Worm (Caenorhabditis elegans) whole organism, young adult: ENCODE measurements around the gene C29F3.7.
A peak's percentile ranks its signal among the peaks of the same experiment; 100 is the strongest.

Experiments used
- B0035.1 ChIP-seq: sonication (generic microtip); optimal IDR thresholded peaks from 2 replicates; lab custom pipeline; 2016; ENCODE audit warnings: missing genetic modification characterization, mild to moderate bottlenecking, missing compliant biosample characterization, missing genotype, missing genetic modification reagents
- F22D6.2 ChIP-seq: sonication (generic microtip); optimal IDR thresholded peaks from 2 replicates; lab custom pipeline; 2016; ENCODE audit warnings: mild to moderate bottlenecking, missing genetic modification characterization, missing compliant biosample characterization
- F49E8.2 ChIP-seq: sonication (generic microtip); optimal IDR thresholded peaks from 3 replicates; lab custom pipeline; 2017; ENCODE audit warnings: missing genetic modification characterization, mild to moderate bottlenecking, missing compliant biosample characterization, antibody characterized with exemption, moderate library complexity; ENCODE audit not compliant: insufficient read depth
- F52B5.7 ChIP-seq: sonication (generic microtip); optimal IDR thresholded peaks from 2 replicates; lab custom pipeline; 2016; ENCODE audit warnings: mild to moderate bottlenecking, missing genetic modification characterization, missing compliant biosample characterization
- F55B11.4 ChIP-seq: sonication (generic microtip); optimal IDR thresholded peaks from 2 replicates; lab custom pipeline; 2016; ENCODE audit warnings: missing compliant biosample characterization, missing genetic modification characterization, borderline replicate concordance; ENCODE audit not compliant: insufficient read depth
- F57C9.4 ChIP-seq: sonication (generic microtip); optimal IDR thresholded peaks from 2 replicates; lab custom pipeline; 2017; ENCODE audit warnings: mild to moderate bottlenecking, missing genetic modification characterization, missing compliant biosample characterization
- T07F8.4 ChIP-seq: sonication (generic microtip); optimal IDR thresholded peaks from 2 replicates; lab custom pipeline; 2016; ENCODE audit warnings: mild to moderate bottlenecking, missing genetic modification characterization, moderate library complexity, missing compliant biosample characterization
- Y53G8AR.9 ChIP-seq: fragments of 200-800 bp; sonication (Bioruptor generic); conservative IDR thresholded peaks from 2 replicates; pipeline ENCODE4 v1.3.6; 2022; ENCODE audit warnings: missing genetic modification reagents, missing genetic modification characterization, missing compliant biosample characterization
- Y67H2A.10 ChIP-seq: fragments of 200-800 bp; sonication (Bioruptor generic); conservative IDR thresholded peaks from 2 replicates; pipeline ENCODE4 v1.3.6; 2022; ENCODE audit warnings: missing genetic modification reagents, missing genetic modification characterization, missing compliant biosample characterization
- Y95B8A.8 ChIP-seq: fragments of 200-800 bp; sonication (Bioruptor generic); IDR thresholded peaks from 2 replicates; pipeline ENCODE4 v1.3.6; 2022; ENCODE audit warnings: missing genetic modification reagents, missing genetic modification characterization, missing compliant biosample characterization
- atf-7 ChIP-seq: sonication (generic microtip); optimal IDR thresholded peaks from 2 replicates; lab custom pipeline; 2017; ENCODE audit warnings: mild to moderate bottlenecking, missing genetic modification characterization, missing compliant biosample characterization
- bed-1 ChIP-seq: fragments of 200-800 bp; sonication (Bioruptor generic); IDR thresholded peaks from 2 replicates; pipeline ENCODE4 v1.3.6; 2022; ENCODE audit warnings: missing genetic modification reagents, missing genetic modification characterization, missing compliant biosample characterization
- cebp-2 ChIP-seq: fragments of 200-800 bp; sonication (Bioruptor generic); IDR thresholded peaks from 2 replicates; pipeline ENCODE4 v1.3.6; 2022; ENCODE audit warnings: missing genetic modification characterization, missing compliant biosample characterization
- die-1 ChIP-seq: sonication (generic microtip); optimal IDR thresholded peaks from 2 replicates; lab custom pipeline; 2016; ENCODE audit warnings: missing genotype, mild to moderate bottlenecking, missing genetic modification characterization, missing compliant biosample characterization
- efl-1 ChIP-seq: fragments of 150-350 bp; optimal IDR thresholded peaks from 2 replicates; lab custom pipeline; 2014; ENCODE audit warnings: missing biosample characterization, missing genetic modification reagents, missing genetic modification characterization
- egrh-3 ChIP-seq: fragments of 200-800 bp; sonication (Bioruptor generic); IDR thresholded peaks from 2 replicates; pipeline ENCODE4 v1.3.6; 2022; ENCODE audit warnings: missing genetic modification reagents, missing genetic modification characterization, missing compliant biosample characterization
- ekl-4 ChIP-seq: fragments of 200-800 bp; sonication (Bioruptor generic); IDR thresholded peaks from 2 replicates; pipeline ENCODE4 v1.3.6; 2022; ENCODE audit warnings: missing genetic modification reagents, missing genetic modification characterization, missing compliant biosample characterization
- gei-17 ChIP-seq: fragments of 200-800 bp; sonication (Bioruptor generic); optimal IDR thresholded peaks from 2 replicates; lab custom pipeline; 2018; ENCODE audit warnings: mild to moderate bottlenecking, missing genetic modification characterization, missing compliant biosample characterization
- him-1 ChIP-seq: sonication (generic microtip); optimal IDR thresholded peaks from 2 replicates; lab custom pipeline; 2016; ENCODE audit warnings: missing genotype, missing genetic modification reagents, missing genetic modification characterization, missing compliant biosample characterization
- hmg-1.2 ChIP-seq: fragments of 200-800 bp; sonication (Bioruptor generic); IDR thresholded peaks from 2 replicates; pipeline ENCODE4 v1.3.6; 2022; ENCODE audit warnings: missing genetic modification reagents, missing genetic modification characterization, missing compliant biosample characterization
- lag-1 ChIP-seq: fragments of 200-800 bp; sonication (Bioruptor generic); IDR thresholded peaks from 2 replicates; pipeline ENCODE4 v1.3.6; 2022; ENCODE audit warnings: missing genetic modification reagents, missing genetic modification characterization, missing compliant biosample characterization
- madf-10 ChIP-seq: sonication (generic microtip); optimal IDR thresholded peaks from 2 replicates; lab custom pipeline; 2016; ENCODE audit warnings: mild to moderate bottlenecking, missing genetic modification characterization, missing compliant biosample characterization
- madf-3 ChIP-seq: fragments of 200-800 bp; sonication (Bioruptor generic); IDR thresholded peaks from 2 replicates; pipeline ENCODE4 v1.3.6; 2022; ENCODE audit warnings: missing genetic modification reagents, missing genetic modification characterization, missing compliant biosample characterization
- mes-4 ChIP-seq: sonication (generic microtip); optimal IDR thresholded peaks from 2 replicates; lab custom pipeline; 2016; ENCODE audit warnings: missing genotype, missing genetic modification characterization, missing compliant biosample characterization
- nfya-1 ChIP-seq: sonication (generic microtip); optimal IDR thresholded peaks from 2 replicates; lab custom pipeline; 2017; ENCODE audit warnings: antibody characterized with exemption, missing compliant biosample characterization, missing genetic modification characterization, borderline replicate concordance; ENCODE audit not compliant: insufficient read depth
- nfyb-1 ChIP-seq: fragments of 200-800 bp; sonication (Bioruptor generic); IDR thresholded peaks from 2 replicates; pipeline ENCODE4 v1.3.6; 2022; ENCODE audit warnings: missing genetic modification reagents, missing genetic modification characterization, missing compliant biosample characterization
- nhr-120 ChIP-seq: fragments of 200-800 bp; sonication (Bioruptor generic); IDR thresholded peaks from 2 replicates; pipeline ENCODE4 v1.3.6; 2022; ENCODE audit warnings: missing genetic modification characterization, missing compliant biosample characterization
- nhr-179 ChIP-seq: sonication (generic microtip); optimal IDR thresholded peaks from 2 replicates; lab custom pipeline; 2016; ENCODE audit warnings: mild to moderate bottlenecking, missing genetic modification characterization, missing compliant biosample characterization
- rcor-1 ChIP-seq: fragments of 200-800 bp; sonication (Bioruptor generic); IDR thresholded peaks from 2 replicates; pipeline ENCODE4 v1.3.6; 2022; ENCODE audit warnings: missing genetic modification reagents, missing genetic modification characterization, missing compliant biosample characterization
- repo-1 ChIP-seq: sonication (generic microtip); optimal IDR thresholded peaks from 2 replicates; lab custom pipeline; 2017; ENCODE audit warnings: mild to moderate bottlenecking, missing genetic modification characterization, missing compliant biosample characterization
- sdz-38 ChIP-seq: sonication (generic microtip); optimal IDR thresholded peaks from 2 replicates; lab custom pipeline; 2016; ENCODE audit warnings: missing genotype, missing genetic modification characterization, missing compliant biosample characterization
- sea-2 ChIP-seq: fragments of 200-800 bp; sonication (Bioruptor generic); IDR thresholded peaks from 2 replicates; pipeline ENCODE4 v1.3.6; 2022; ENCODE audit warnings: missing genetic modification characterization, missing compliant biosample characterization
- snpc-1.3 ChIP-seq: sonication (generic microtip); optimal IDR thresholded peaks from 2 replicates; lab custom pipeline; 2017; ENCODE audit warnings: missing genetic modification characterization, mild to moderate bottlenecking, missing compliant biosample characterization, antibody characterized with exemption, moderate library complexity, missing genotype, missing genetic modification reagents; ENCODE audit not compliant: insufficient read depth
- unc-62 ChIP-seq: fragments of 150-350 bp; optimal IDR thresholded peaks from 2 replicates; lab custom pipeline; 2014; ENCODE audit warnings: missing biosample characterization, missing genetic modification reagents, missing genetic modification characterization
- xnd-1 ChIP-seq: sonication (generic microtip); optimal IDR thresholded peaks from 2 replicates; lab custom pipeline; 2016; ENCODE audit warnings: missing genotype, missing genetic modification reagents, missing genetic modification characterization, missing compliant biosample characterization
- zim-3 ChIP-seq: sonication (generic microtip); optimal IDR thresholded peaks from 2 replicates; lab custom pipeline; 2017; ENCODE audit warnings: mild to moderate bottlenecking, missing genetic modification characterization, moderate library complexity, missing compliant biosample characterization
- ztf-18 ChIP-seq: sonication (generic microtip); optimal IDR thresholded peaks from 2 replicates; lab custom pipeline; 2016; ENCODE audit warnings: missing genotype, mild to moderate bottlenecking, missing genetic modification characterization, missing compliant biosample characterization
- ztf-22 ChIP-seq: fragments of 200-800 bp; sonication (Bioruptor generic); optimal IDR thresholded peaks from 2 replicates; lab custom pipeline; 2018; ENCODE audit warnings: mild to moderate bottlenecking, missing genetic modification characterization, moderate library complexity, missing compliant biosample characterization
- ztf-3 ChIP-seq: fragments of 200-800 bp; sonication (Bioruptor generic); optimal IDR thresholded peaks from 2 replicates; lab custom pipeline; 2018; ENCODE audit warnings: mild to moderate bottlenecking, missing genetic modification characterization, missing compliant biosample characterization

C29F3.7 gene

DNA sequence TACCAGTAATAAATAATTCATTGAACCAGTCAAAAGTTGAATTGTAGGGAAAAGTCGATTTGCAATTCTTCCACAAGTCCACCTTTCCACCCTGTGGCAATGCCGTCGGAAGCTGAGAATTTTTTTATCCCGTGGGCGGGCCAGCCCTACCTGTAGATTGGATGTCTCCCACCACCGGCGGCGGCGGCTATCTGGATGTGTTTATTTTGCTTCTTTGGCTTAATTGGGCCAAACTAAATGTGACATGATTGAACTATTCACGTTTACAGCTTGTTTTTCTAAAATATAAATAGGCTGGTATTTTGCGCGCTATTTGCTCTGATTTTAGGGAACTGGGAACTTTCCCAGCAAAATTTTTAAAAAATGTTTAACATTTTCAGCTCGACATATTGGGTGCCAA lies 10.2 kb upstream of the C29F3.7 start, which contains the start of gene wrt-8:
TSS of gene wrt-8 (minus strand) at position 101 of the 400 bp plus-strand sequence.
- no peak for TF ChIP-seq Y95B8A.8
- TF ChIP-seq nhr-120 (GFP tag; lab: Robert Waterston, UW): 0 out of 2 replicates have a peak, but pooled peaks have one; percentile 11

- TF ChIP-seq nfyb-1 (GFP tag; lab: Robert Waterston, UW) (no peak), ztf-18 (tag; lab: Kevin White, UChicago) (no peak), die-1 (tag; lab: Kevin White, UChicago) (no peak), Y53G8AR.9 (no peak), xnd-1 (tag; lab: Kevin White, UChicago) (no peak), unc-62 (GFP tag; lab: Kevin White, UChicago) (no peak)
Observed at ce11 chrV:15347292-15347691, 7.4 kb upstream of the C29F3.7 start, which contains the start of gene C29F3.3. Gene C29F3.3 (minus strand): TSS chrV:15347392.

DNA sequence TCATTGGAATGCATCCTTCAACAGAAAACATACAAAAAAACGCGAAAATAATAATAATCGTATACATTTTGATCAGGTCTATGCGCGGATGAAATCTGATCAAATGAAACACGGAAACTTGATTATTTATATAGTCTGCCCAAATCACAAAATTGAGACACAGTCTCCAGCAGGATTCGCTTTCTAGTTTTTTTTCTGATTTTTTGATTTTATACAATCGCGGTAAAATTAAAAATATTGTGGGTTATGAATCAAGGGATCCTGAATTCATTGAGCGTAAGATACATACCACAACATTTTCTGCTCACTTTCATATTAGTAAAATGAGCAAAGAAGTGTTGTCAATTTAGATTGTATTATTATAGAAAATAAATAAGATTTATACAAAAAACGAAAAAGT lies 5.7 kb upstream of the C29F3.7 start, which contains the start of gene clec-230:
TSS of gene clec-230 (minus strand) at position 101 of the 400 bp plus-strand sequence.
- TF ChIP-seq egrh-3 (GFP tag; lab: Robert Waterston, UW): no peak
- no peak for TF ChIP-seq madf-10 (tag; lab: Kevin White, UChicago)
- TF ChIP-seq bed-1 (GFP tag; lab: Robert Waterston, UW): no peak
- TF ChIP-seq ztf-22: no peak
- no peak for TF ChIP-seq cebp-2 (GFP tag; lab: Robert Waterston, UW)
- TF ChIP-seq madf-3 (GFP tag; lab: Robert Waterston, UW): no peak
- no peak for TF ChIP-seq F57C9.4
- TF ChIP-seq F22D6.2 (tag; lab: Kevin White, UChicago): no peak
- TF ChIP-seq zim-3 (tag; lab: Kevin White, UChicago): no peak
- no peak for TF ChIP-seq ztf-18 (tag; lab: Kevin White, UChicago)
- TF ChIP-seq sdz-38 (tag; lab: Kevin White, UChicago): no peak
- no peak for TF ChIP-seq mes-4 (tag; lab: Kevin White, UChicago)
- no peak for TF ChIP-seq efl-1 (GFP tag; lab: Kevin White, UChicago)
- TF ChIP-seq ztf-3: no peak
- no peak for TF ChIP-seq hmg-1.2 (GFP tag; lab: Robert Waterston, UW)

DNA sequence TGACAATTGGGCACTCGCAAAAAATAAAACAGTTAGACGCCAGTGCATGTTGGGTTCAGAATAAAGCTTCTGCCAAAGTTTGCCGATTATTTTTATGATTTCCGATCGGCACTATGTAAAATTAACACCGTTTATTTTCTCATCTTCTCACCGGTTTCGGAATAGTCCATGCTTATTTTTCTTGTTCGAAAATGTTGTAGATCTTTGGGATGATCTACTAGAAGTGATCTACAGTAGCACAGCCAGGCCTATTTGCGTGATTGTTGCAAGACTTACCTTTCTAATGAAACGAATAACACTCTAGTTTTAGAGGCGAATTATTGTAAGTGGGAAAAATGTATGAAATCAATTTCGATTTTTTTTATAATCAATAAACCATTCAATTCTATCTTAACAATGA lies 4.1 kb upstream of the C29F3.7 start, which contains the start of gene clec-231:
TSS of gene clec-231 (minus strand) at position 101 of the 400 bp plus-strand sequence.
- TF ChIP-seq nhr-179 (no peak), B0035.1 (tag; lab: Kevin White, UChicago) (no peak), sea-2 (no peak), ekl-4 (GFP tag; lab: Robert Waterston, UW) (no peak), T07F8.4 (tag; lab: Kevin White, UChicago) (no peak), F49E8.2 (tag; lab: Kevin White, UChicago) (no peak), Y53G8AR.9 (no peak), F52B5.7 (no peak), atf-7 (tag; lab: Kevin White, UChicago) (no peak), nfya-1 (no peak), rcor-1 (GFP tag; lab: Robert Waterston, UW) (no peak), F57C9.4 (no peak), snpc-1.3 (tag; lab: Kevin White, UChicago) (no peak)

ce11 chrV:15352376-15352775 lies 2.3 kb upstream of the C29F3.7 start, which contains the start of gene srx-58:
Gene srx-58 (plus strand): TSS chrV:15352676.
- TF ChIP-seq F55B11.4 (tag; lab: Kevin White, UChicago): no peak
- TF ChIP-seq lag-1 (GFP tag; lab: Robert Waterston, UW): no peak
- TF ChIP-seq him-1 (tag; lab: Kevin White, UChicago): no peak
- TF ChIP-seq sdz-38 (tag; lab: Kevin White, UChicago): no peak
- TF ChIP-seq repo-1 (tag; lab: Kevin White, UChicago): no peak
- no peak for TF ChIP-seq gei-17 (GFP tag; lab: Kevin White, UChicago)
- no peak for TF ChIP-seq Y67H2A.10
